Worm (Caenorhabditis elegans) whole organism, L2 larva: ENCODE data around the gene gst-7.

Experiments
- F13H6.1 ChIP-seq: sonication (generic microtip); optimal IDR thresholded peaks from 2 replicates; lab custom pipeline; 2016; ENCODE audit warnings: missing genetic modification characterization, missing compliant biosample characterization
- Y55F3AM.14 ChIP-seq: fragments of 200-800 bp; sonication (Bioruptor generic); optimal IDR thresholded peaks from 2 replicates; lab custom pipeline; 2018; ENCODE audit warnings: mild to moderate bottlenecking, missing genetic modification characterization, missing compliant biosample characterization
- alr-1 ChIP-seq: fragments of 150-350 bp; optimal IDR thresholded peaks from 2 replicates; lab custom pipeline; 2014; ENCODE audit warnings: missing biosample characterization, missing genetic modification characterization
- ama-1 ChIP-seq: fragments of 150-350 bp; optimal IDR thresholded peaks from 2 replicates; lab custom pipeline; 2018; ENCODE audit warnings: inconsistent platforms
- blmp-1 ChIP-seq: sonication (generic microtip); optimal IDR thresholded peaks from 2 replicates; lab custom pipeline; 2017; ENCODE audit warnings: missing genetic modification characterization, mild to moderate bottlenecking, missing compliant biosample characterization, antibody characterized with exemption, moderate library complexity; ENCODE audit not compliant: insufficient read depth
- ceh-82 ChIP-seq: fragments of 150-350 bp; optimal IDR thresholded peaks from 2 replicates; lab custom pipeline; 2014; ENCODE audit warnings: missing biosample characterization, missing genetic modification characterization
- crh-2 ChIP-seq: sonication (generic microtip); optimal IDR thresholded peaks from 2 replicates; lab custom pipeline; 2017; ENCODE audit warnings: missing biosample characterization, missing genetic modification characterization
- dmd-4 ChIP-seq: sonication (generic microtip); optimal IDR thresholded peaks from 2 replicates; lab custom pipeline; 2017; ENCODE audit warnings: missing biosample characterization, missing genetic modification characterization
- egl-27 ChIP-seq: sonication (generic microtip); optimal IDR thresholded peaks from 3 replicates; lab custom pipeline; 2017; ENCODE audit warnings: missing biosample characterization, missing genetic modification reagents, missing genetic modification characterization
- fos-1 ChIP-seq: fragments of 150-350 bp; optimal IDR thresholded peaks from 2 replicates; lab custom pipeline; 2014; ENCODE audit warnings: missing biosample characterization, missing genetic modification characterization
- gmeb-1 ChIP-seq: fragments of 150-350 bp; optimal IDR thresholded peaks from 2 replicates; lab custom pipeline; 2014; ENCODE audit warnings: missing biosample characterization, missing genetic modification characterization
- lin-11 ChIP-seq: fragments of 150-350 bp; sonication (generic microtip); optimal IDR thresholded peaks from 2 replicates; lab custom pipeline; 2014; ENCODE audit warnings: missing biosample characterization, missing genetic modification characterization, inconsistent platforms, mixed read lengths
- lin-13 ChIP-seq: fragments of 150-350 bp; optimal IDR thresholded peaks from 2 replicates; lab custom pipeline; 2014; ENCODE audit warnings: missing biosample characterization, missing genetic modification reagents, missing genetic modification characterization
- lin-39 ChIP-seq: fragments of 150-350 bp; optimal IDR thresholded peaks from 2 replicates; lab custom pipeline; 2014; ENCODE audit warnings: missing biosample characterization, missing genetic modification reagents, missing genetic modification characterization
- lsy-2 ChIP-seq, 2 experiments: fragments of 150-350 bp in 1 of 2; sonication (generic microtip) in 1 of 2; optimal IDR thresholded peaks; 2 replicates each; lab custom pipeline; 2014 to 2017; ENCODE audit warnings: missing biosample characterization in 2 of 2, missing genetic modification characterization in 2 of 2
- mab-5 ChIP-seq: fragments of 150-350 bp; optimal IDR thresholded peaks from 2 replicates; lab custom pipeline; 2014; ENCODE audit warnings: missing biosample characterization, missing genetic modification characterization
- mbf-1 ChIP-seq: sonication (generic microtip); optimal IDR thresholded peaks from 2 replicates; lab custom pipeline; 2017; ENCODE audit warnings: missing biosample characterization, missing genetic modification characterization
- nhr-12 ChIP-seq: fragments of 150-350 bp; optimal IDR thresholded peaks from 2 replicates; lab custom pipeline; 2014; ENCODE audit warnings: missing biosample characterization, missing genetic modification characterization
- nhr-129 ChIP-seq: fragments of 150-350 bp; optimal IDR thresholded peaks from 2 replicates; lab custom pipeline; 2014; ENCODE audit warnings: missing biosample characterization, missing genetic modification characterization
- nhr-21 ChIP-seq: fragments of 150-350 bp; optimal IDR thresholded peaks from 2 replicates; lab custom pipeline; 2014; ENCODE audit warnings: missing biosample characterization, missing genetic modification characterization
- nhr-237 ChIP-seq: fragments of 150-350 bp; optimal IDR thresholded peaks from 2 replicates; lab custom pipeline; 2014; ENCODE audit warnings: missing biosample characterization, missing genetic modification characterization
- nhr-25 ChIP-seq: fragments of 150-350 bp; sonication (generic microtip); optimal IDR thresholded peaks from 3 replicates; lab custom pipeline; 2014; ENCODE audit warnings: missing biosample characterization, missing genetic modification characterization
- nhr-6 ChIP-seq: fragments of 150-350 bp; optimal IDR thresholded peaks from 2 replicates; lab custom pipeline; 2014; ENCODE audit warnings: missing biosample characterization, missing genetic modification characterization
- nhr-77 ChIP-seq: fragments of 150-350 bp; optimal IDR thresholded peaks from 2 replicates; lab custom pipeline; 2014; ENCODE audit warnings: missing biosample characterization, missing genetic modification characterization
- peb-1 ChIP-seq: fragments of 150-350 bp; optimal IDR thresholded peaks from 2 replicates; lab custom pipeline; 2014; ENCODE audit warnings: missing biosample characterization, missing genetic modification characterization
- skn-1 ChIP-seq: sonication (generic microtip); optimal IDR thresholded peaks from 2 replicates; lab custom pipeline; 2017; ENCODE audit warnings: missing biosample characterization, missing genetic modification characterization
- sma-3 ChIP-seq: sonication (generic microtip); optimal IDR thresholded peaks from 2 replicates; lab custom pipeline; 2016; ENCODE audit warnings: missing genetic modification reagents, missing genetic modification characterization, missing compliant biosample characterization
- snpc-4 ChIP-seq: fragments of 150-350 bp; optimal IDR thresholded peaks from 2 replicates; lab custom pipeline; 2014; ENCODE audit warnings: missing biosample characterization, missing genetic modification characterization
- unc-39 ChIP-seq: fragments of 150-350 bp; optimal IDR thresholded peaks from 2 replicates; lab custom pipeline; 2014; ENCODE audit warnings: missing biosample characterization, missing genetic modification characterization
- unc-55 ChIP-seq: fragments of 150-350 bp; sonication (generic microtip); optimal IDR thresholded peaks from 3 replicates; lab custom pipeline; 2014; ENCODE audit warnings: missing biosample characterization, missing genetic modification reagents, missing genetic modification characterization
- unc-62 ChIP-seq: fragments of 150-350 bp; optimal IDR thresholded peaks from 2 replicates; lab custom pipeline; 2014; ENCODE audit warnings: missing biosample characterization, missing genetic modification reagents, missing genetic modification characterization
- zag-1 ChIP-seq: fragments of 150-350 bp; optimal IDR thresholded peaks from 2 replicates; lab custom pipeline; 2014; ENCODE audit warnings: missing biosample characterization, missing genetic modification characterization
- ztf-1 ChIP-seq: fragments of 200-800 bp; sonication (Bioruptor generic); conservative IDR thresholded peaks from 2 replicates; pipeline ENCODE4 v1.3.6; 2022; ENCODE audit warnings: missing genetic modification characterization, missing compliant biosample characterization
- ztf-4 ChIP-seq: fragments of 150-350 bp; optimal IDR thresholded peaks from 2 replicates; lab custom pipeline; 2014; ENCODE audit warnings: missing biosample characterization, missing genetic modification characterization

Gene gst-7

DNA sequence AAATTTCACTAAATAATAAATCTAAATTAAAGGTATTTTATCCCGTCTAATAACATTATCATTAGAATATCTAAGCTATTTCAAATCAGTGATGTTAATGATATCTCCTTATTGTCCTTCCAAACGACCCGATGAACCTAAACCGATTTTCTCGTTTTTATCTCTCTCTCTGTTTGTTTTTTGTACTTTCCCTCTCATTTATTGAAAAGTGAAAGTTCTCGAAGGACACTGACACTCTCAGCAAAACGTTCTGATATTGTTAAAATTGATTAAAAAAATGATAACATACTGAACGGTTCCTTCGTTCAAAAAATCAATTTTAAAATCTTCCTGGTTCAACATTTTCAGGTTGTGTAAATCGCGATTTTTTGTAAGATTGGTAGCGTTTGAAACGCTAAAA lies 5.8 kb upstream of the gst-7 start, which contains the start of gene F11G11.13 (continued):
- TF ChIP-seq nhr-6 (tag; lab: Kevin White, UChicago) (no peak), nhr-25 (tag; lab: Kevin White, UChicago) (peak; percentile 15), crh-2 (tag; lab: Kevin White, UChicago) (no peak), nhr-12 (tag; lab: Kevin White, UChicago) (no peak), nhr-129 (no peak), unc-62 (GFP tag; lab: Kevin White, UChicago) (no peak), unc-39 (tag; lab: Kevin White, UChicago) (no peak), blmp-1 (tag; lab: Kevin White, UChicago) (peak; percentile 97), unc-55 (GFP tag; lab: Kevin White, UChicago) (no peak), zag-1 (tag; lab: Kevin White, UChicago) (no peak), dmd-4 (tag; lab: Kevin White, UChicago) (no peak)

DNA sequence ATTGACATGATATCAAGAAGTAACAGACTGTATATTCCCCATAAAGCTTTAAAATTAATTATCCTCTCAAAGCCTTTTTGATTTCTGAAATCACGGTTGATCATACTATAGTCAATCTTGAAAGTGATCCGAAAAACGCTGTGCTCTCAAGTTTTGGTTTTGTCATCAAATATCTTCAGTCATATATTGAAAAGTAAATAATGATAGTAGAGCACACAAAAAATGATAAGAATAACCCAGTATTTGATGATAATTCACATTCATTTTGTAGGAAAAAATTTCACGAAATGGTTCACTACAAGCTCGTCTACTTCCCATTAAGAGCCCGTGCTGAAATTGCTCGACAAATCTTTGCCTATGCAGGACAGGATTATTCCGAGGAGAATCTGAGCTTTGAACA lies 2.2 kb upstream of the gst-7 start, which contains the start of gene gst-6:
Gene gst-6 (plus strand): TSS at position 263 of the 400 bp plus-strand sequence.
- TF ChIP-seq nhr-12 (tag; lab: Kevin White, UChicago): no peak
- peak; percentile 61 for TF ChIP-seq fos-1
- TF ChIP-seq lsy-2 (tag; optimal IDR thresholded peaks at IDR 0.05; lab: Kevin White, UChicago): no peak
- TF ChIP-seq skn-1 (tag; lab: Kevin White, UChicago): peak; percentile 46
- no peak for TF ChIP-seq lin-11 (tag; lab: Kevin White, UChicago)

DNA sequence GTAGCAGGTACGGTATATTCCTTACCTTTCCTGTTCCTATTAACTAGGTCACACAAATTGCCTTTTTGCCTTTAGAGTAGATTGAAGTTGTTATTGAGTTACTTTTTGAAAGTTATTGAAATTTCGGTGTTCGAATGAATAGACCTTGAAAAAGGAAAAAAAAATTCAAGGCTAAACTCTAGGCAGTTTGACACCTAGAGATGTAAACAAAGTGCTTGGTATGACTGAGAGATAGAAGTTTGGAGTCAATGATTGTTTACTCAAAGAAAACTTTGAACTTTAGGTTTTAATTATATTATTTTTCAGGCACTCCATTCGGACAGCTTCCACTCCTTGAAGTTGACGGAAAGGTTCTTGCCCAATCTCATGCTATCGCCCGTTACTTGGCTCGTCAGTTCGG lies 636 bp downstream of the gst-7 start:
- no peak for TF ChIP-seq lin-13 (GFP tag; lab: Kevin White, UChicago)
- no peak for TF ChIP-seq nhr-77
- no peak for TF ChIP-seq ceh-82
- no peak for TF ChIP-seq unc-55 (GFP tag; lab: Kevin White, UChicago)
- TF ChIP-seq blmp-1 (tag; lab: Kevin White, UChicago): no peak
- TF ChIP-seq lin-39 (tag; lab: Kevin White, UChicago): no peak
- peak; percentile 38 for TF ChIP-seq nhr-25 (tag; lab: Kevin White, UChicago)
- TF ChIP-seq crh-2 (tag; lab: Kevin White, UChicago): peak; percentile 1
- TF ChIP-seq skn-1 (tag; lab: Kevin White, UChicago): no peak
- no peak for TF ChIP-seq sma-3
- no peak for TF ChIP-seq mab-5 (tag; lab: Kevin White, UChicago)
- no peak for TF ChIP-seq ztf-4 (tag; lab: Kevin White, UChicago)
- TF ChIP-seq, all 48 proteins: peak for 2

DNA sequence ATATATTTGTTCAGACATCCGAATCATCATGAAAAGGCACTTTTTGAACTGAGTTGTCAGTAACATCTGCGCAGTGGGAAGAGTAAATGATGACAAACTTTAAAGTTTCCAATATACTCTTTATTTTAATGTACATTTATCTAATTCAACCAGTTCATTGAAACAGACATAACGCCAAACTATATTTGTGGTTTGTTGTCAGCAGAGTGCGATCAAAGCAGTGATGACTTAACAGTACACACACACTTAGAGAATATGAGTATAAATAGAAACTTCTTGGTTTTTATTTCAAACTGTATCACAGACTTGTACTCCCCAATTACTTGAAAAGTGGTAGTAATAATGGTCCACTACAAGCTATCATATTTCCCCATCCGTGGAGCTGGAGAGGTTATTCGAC lies 1.6 kb downstream of the gst-7 start, which contains the start of gene gst-8:
Gene gst-8 (plus strand): TSS at position 301 of the 400 bp plus-strand sequence.
- TF ChIP-seq skn-1 (tag; lab: Kevin White, UChicago) (peak; percentile 56), nhr-25 (tag; lab: Kevin White, UChicago) (no peak)
- TF ChIP-seq, all 48 proteins: peak for 1

DNA sequence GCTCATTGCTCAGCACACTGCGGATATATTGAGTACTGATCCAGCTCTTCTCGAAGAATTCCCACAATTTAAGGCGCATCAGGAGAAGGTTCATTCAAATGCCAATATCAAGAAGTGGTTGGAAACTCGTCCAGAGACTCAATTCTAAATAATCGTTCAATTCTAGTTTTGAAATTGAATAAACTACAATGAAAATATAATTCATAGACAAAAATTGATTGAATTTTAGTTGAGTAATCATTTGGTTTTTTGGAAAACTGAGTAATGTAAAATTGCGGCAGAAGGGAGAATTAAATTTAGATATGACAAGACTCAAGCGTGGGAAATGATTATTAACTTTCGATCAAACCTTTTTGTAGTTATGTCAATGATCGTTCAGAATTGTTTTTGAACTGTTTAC lies 2.5 kb downstream of the gst-7 start:
- TF ChIP-seq nhr-21 (no peak), ztf-1 (GFP tag; lab: Robert Waterston, UW) (no peak), alr-1 (tag; lab: Kevin White, UChicago) (no peak), nhr-77 (no peak), F13H6.1 (no peak), gmeb-1 (tag; lab: Kevin White, UChicago) (no peak), lin-39 (tag; lab: Kevin White, UChicago) (no peak), ama-1 (lab: Kevin White, UChicago) (no peak), mab-5 (tag; lab: Kevin White, UChicago) (no peak), lin-13 (GFP tag; lab: Kevin White, UChicago) (no peak), nhr-237 (tag; lab: Kevin White, UChicago) (no peak)
- TF ChIP-seq, all 48 proteins: peak for 0

DNA sequence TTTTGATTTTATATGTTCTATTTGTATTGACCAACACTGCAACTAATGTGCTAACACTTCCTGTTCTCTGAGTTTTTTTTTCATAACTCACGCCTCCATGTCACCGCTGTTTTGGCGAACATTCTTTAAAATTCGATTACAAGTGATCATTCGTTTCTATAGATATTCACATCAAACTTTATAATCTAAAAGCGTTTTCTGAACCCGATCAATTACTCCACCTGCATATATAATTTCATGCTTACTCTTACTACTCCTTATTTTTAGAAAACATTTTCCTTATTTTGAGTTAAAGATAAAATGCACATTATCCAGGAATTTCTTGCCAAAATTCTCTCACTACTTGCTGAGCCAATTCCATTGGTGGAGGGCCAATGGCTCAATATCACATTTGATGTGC lies 4.1 kb downstream of the gst-7 start, which contains the start of gene R05F9.7:
Gene R05F9.7 (plus strand): TSS at position 301 of the 400 bp plus-strand sequence.
- no peak for TF ChIP-seq snpc-4 (tag; lab: Kevin White, UChicago)
- no peak for TF ChIP-seq F13H6.1
- no peak for TF ChIP-seq lin-13 (GFP tag; lab: Kevin White, UChicago)
- no peak for TF ChIP-seq unc-62 (GFP tag; lab: Kevin White, UChicago)
- no peak for TF ChIP-seq nhr-129
- TF ChIP-seq nhr-12 (tag; lab: Kevin White, UChicago): no peak
- no peak for TF ChIP-seq mbf-1
- TF ChIP-seq nhr-237 (tag; lab: Kevin White, UChicago): no peak
- no peak for TF ChIP-seq nhr-21
- no peak for TF ChIP-seq unc-55 (GFP tag; lab: Kevin White, UChicago)
- no peak for TF ChIP-seq peb-1
- no peak for TF ChIP-seq blmp-1 (tag; lab: Kevin White, UChicago)
- no peak for TF ChIP-seq gmeb-1 (tag; lab: Kevin White, UChicago)
- no peak for TF ChIP-seq alr-1 (tag; lab: Kevin White, UChicago)
- TF ChIP-seq nhr-6 (tag; lab: Kevin White, UChicago): no peak
- TF ChIP-seq lin-11 (tag; lab: Kevin White, UChicago): no peak
- TF ChIP-seq Y55F3AM.14 (GFP tag; lab: Kevin White, UChicago): no peak
- no peak for TF ChIP-seq egl-27
